Fruit fly (Drosophila melanogaster) whole organism, adult: ENCODE data around the gene Smox.

Experiments
- CG11617 ChIP-seq: fragments of 200-800 bp; sonication (Bioruptor generic); optimal IDR thresholded peaks from 2 replicates; lab custom pipeline; 2017; ENCODE audit warnings: mild to moderate bottlenecking, missing biosample characterization, missing genetic modification reagents, missing genetic modification characterization
- CG12768 ChIP-seq: fragments of 200-800 bp; sonication (Bioruptor generic); optimal IDR thresholded peaks from 2 replicates; lab custom pipeline; 2017; ENCODE audit warnings: missing biosample characterization, missing genetic modification characterization, mild to moderate bottlenecking, moderate library complexity, missing genetic modification reagents
- CG14711 ChIP-seq: fragments of 200-800 bp; sonication (Bioruptor generic); optimal IDR thresholded peaks from 2 replicates; lab custom pipeline; 2018; ENCODE audit warnings: missing biosample characterization, mild to moderate bottlenecking, missing genetic modification characterization, moderate library complexity
- CG1620 ChIP-seq: fragments of 200-800 bp; sonication (Bioruptor generic); optimal IDR thresholded peaks from 2 replicates; lab custom pipeline; 2016; ENCODE audit warnings: missing biosample characterization, missing genetic modification characterization
- CG33017 ChIP-seq: fragments of 200-800 bp; sonication (Bioruptor generic); optimal IDR thresholded peaks from 2 replicates; lab custom pipeline; 2018; ENCODE audit warnings: missing biosample characterization, mild to moderate bottlenecking, missing genetic modification characterization, moderate library complexity
- CG5204 ChIP-seq: fragments of 200-800 bp; sonication (Bioruptor generic); optimal IDR thresholded peaks from 2 replicates; lab custom pipeline; 2016; ENCODE audit warnings: missing biosample characterization, missing genetic modification characterization
- CG7045 ChIP-seq: fragments of 200-800 bp; sonication (Bioruptor generic); optimal IDR thresholded peaks from 2 replicates; lab custom pipeline; 2017; ENCODE audit warnings: missing biosample characterization, mild to moderate bottlenecking, missing genetic modification characterization
- CG7101 ChIP-seq: fragments of 200-800 bp; sonication (Bioruptor generic); optimal IDR thresholded peaks from 2 replicates; lab custom pipeline; 2018; ENCODE audit warnings: missing biosample characterization, mild to moderate bottlenecking, missing genetic modification characterization, moderate library complexity
- Clk ChIP-seq: fragments of 200-800 bp; sonication (Bioruptor generic); optimal IDR thresholded peaks from 2 replicates; lab custom pipeline; 2017; ENCODE audit warnings: missing biosample characterization, missing genetic modification characterization
- Crg-1 ChIP-seq: fragments of 200-800 bp; sonication (Bioruptor generic); optimal IDR thresholded peaks from 2 replicates; lab custom pipeline; 2016; ENCODE audit warnings: missing biosample characterization, missing genetic modification characterization
- Hr96 ChIP-seq: fragments of 200-800 bp; sonication (Bioruptor generic); optimal IDR thresholded peaks from 2 replicates; lab custom pipeline; 2016; ENCODE audit warnings: missing biosample characterization, missing genetic modification characterization
- Mnt ChIP-seq: fragments of 200-800 bp; sonication (Bioruptor generic); optimal IDR thresholded peaks from 2 replicates; lab custom pipeline; 2016; ENCODE audit warnings: missing biosample characterization, mild to moderate bottlenecking, missing genetic modification characterization
- bab1 ChIP-seq: fragments of 200-800 bp; sonication (Bioruptor generic); optimal IDR thresholded peaks from 3 replicates; lab custom pipeline; 2019; ENCODE audit warnings: missing biosample characterization, mild to moderate bottlenecking, missing genetic modification characterization, moderate library complexity
- cic ChIP-seq: fragments of 200-800 bp; sonication (Bioruptor generic); optimal IDR thresholded peaks from 2 replicates; lab custom pipeline; 2017; ENCODE audit warnings: missing biosample characterization, mild to moderate bottlenecking, missing genetic modification characterization, moderate library complexity
- cnc ChIP-seq, 2 experiments: fragments of >200 bp; optimal IDR thresholded peaks; 2 replicates each; lab custom pipeline; 2017
- kay ChIP-seq: fragments of 200-800 bp; sonication (Bioruptor generic); peaks from one replicate; lab custom pipeline; 2016; ENCODE audit warnings: missing biosample characterization, missing genetic modification characterization, borderline replicate concordance
- ovo ChIP-seq: fragments of 200-800 bp; sonication (Bioruptor generic); optimal IDR thresholded peaks from 2 replicates; lab custom pipeline; 2016; ENCODE audit warnings: missing biosample characterization, missing genetic modification characterization
- pad ChIP-seq: fragments of 200-800 bp; sonication (Bioruptor generic); optimal IDR thresholded peaks from 3 replicates; lab custom pipeline; 2017; ENCODE audit warnings: missing biosample characterization, missing genetic modification characterization, mild to moderate bottlenecking, moderate library complexity, missing genetic modification reagents
- tj ChIP-seq: fragments of 200-800 bp; sonication (Bioruptor generic); optimal IDR thresholded peaks from 3 replicates; lab custom pipeline; 2017; ENCODE audit warnings: missing biosample characterization, mild to moderate bottlenecking, missing genetic modification characterization, moderate library complexity
- toe ChIP-seq: fragments of 200-800 bp; sonication (Bioruptor generic); optimal IDR thresholded peaks from 2 replicates; lab custom pipeline; 2016; ENCODE audit warnings: missing biosample characterization, missing genetic modification characterization

Smox gene

dm6 chrX:8100826-8101079, 41.3 kb downstream of the Smox start:
- TF ChIP-seq toe (GFP tag; lab: Kevin White, UChicago) (no peak), CG12768 (GFP tag; lab: Kevin White, UChicago) (no peak), tj (GFP tag; lab: Kevin White, UChicago) (no peak), cic (GFP tag; lab: Kevin White, UChicago) (no peak), bab1 (GFP tag; lab: Kevin White, UChicago) (no peak), CG33017 (tag; lab: Kevin White, UChicago) (no peak), CG14711 (tag; lab: Kevin White, UChicago) (no peak), CG1620 (GFP tag; lab: Kevin White, UChicago) (no peak), CG5204 (GFP tag; lab: Kevin White, UChicago) (no peak), Crg-1 (no peak), cnc (optimal IDR thresholded peaks at IDR 0.05; lab: Kevin White, UChicago) (no peak), Clk (GFP tag; lab: Kevin White, UChicago) (no peak), Mnt (GFP tag; lab: Kevin White, UChicago) (no peak), CG7101 (tag; lab: Kevin White, UChicago) (no peak), CG11617 (GFP tag; lab: Kevin White, UChicago) (no peak), CG7045 (GFP tag; lab: Kevin White, UChicago) (no peak), kay (GFP tag; lab: Kevin White, UChicago) (no peak), Hr96 (GFP tag; lab: Kevin White, UChicago) (no peak), ovo (GFP tag; lab: Kevin White, UChicago) (no peak)

dm6 chrX:8100026-8100825, 41.9 kb downstream of the Smox start:
- TF ChIP-seq CG12768 (GFP tag; lab: Kevin White, UChicago), result peak; percentile 52
- TF ChIP-seq CG33017 (tag; lab: Kevin White, UChicago), result peak; percentile 64
- peak; percentile 66 for TF ChIP-seq CG11617 (GFP tag; lab: Kevin White, UChicago)
- TF ChIP-seq Crg-1, result no peak
- TF ChIP-seq CG14711 (tag; lab: Kevin White, UChicago), result peak; percentile 69
- TF ChIP-seq kay (GFP tag; lab: Kevin White, UChicago), result no peak
- TF ChIP-seq CG1620 (GFP tag; lab: Kevin White, UChicago), result peak; percentile 16
- TF ChIP-seq CG7045 (GFP tag; lab: Kevin White, UChicago), result peak; percentile 65
- TF ChIP-seq toe (GFP tag; lab: Kevin White, UChicago), result no peak
- TF ChIP-seq CG5204 (GFP tag; lab: Kevin White, UChicago), result peak; percentile 6
- peak; percentile 60 for TF ChIP-seq Clk (GFP tag; lab: Kevin White, UChicago)
- peak; percentile 10 for TF ChIP-seq ovo (GFP tag; lab: Kevin White, UChicago)
- TF ChIP-seq cic (GFP tag; lab: Kevin White, UChicago), result no peak
- no peak for TF ChIP-seq Hr96 (GFP tag; lab: Kevin White, UChicago)
- TF ChIP-seq tj (GFP tag; lab: Kevin White, UChicago), result peak; percentile 41
- peak; percentile 68 for TF ChIP-seq Mnt (GFP tag; lab: Kevin White, UChicago)
- peak; percentile 76 for TF ChIP-seq CG7101 (tag; lab: Kevin White, UChicago)
- TF ChIP-seq pad (GFP tag; lab: Kevin White, UChicago), result peak; percentile 34
- TF ChIP-seq bab1 (GFP tag; lab: Kevin White, UChicago), result peak; percentile 12
- no peak for TF ChIP-seq cnc (optimal IDR thresholded peaks at IDR 0.05; lab: Kevin White, UChicago)

dm6 chrX:8093722-8094177, 48.3 kb downstream of the Smox start, which contains the start of gene UbcE2H:
Gene UbcE2H, minus strand, starts transcription at chrX:8094064.
- TF ChIP-seq CG1620 (GFP tag; lab: Kevin White, UChicago) (no peak), bab1 (GFP tag; lab: Kevin White, UChicago) (peak; percentile 60), CG14711 (tag; lab: Kevin White, UChicago) (peak; percentile 10)

dm6 chrX:8092893-8093721, 49.0 kb downstream of the Smox start:
- TF ChIP-seq Mnt (GFP tag; lab: Kevin White, UChicago) (peak; percentile 65), pad (GFP tag; lab: Kevin White, UChicago) (peak; percentile 98), cic (GFP tag; lab: Kevin White, UChicago) (no peak), CG1620 (GFP tag; lab: Kevin White, UChicago) (no peak), CG5204 (GFP tag; lab: Kevin White, UChicago) (no peak), Hr96 (GFP tag; lab: Kevin White, UChicago) (no peak), CG7045 (GFP tag; lab: Kevin White, UChicago) (no peak), Crg-1 (no peak), cnc (optimal IDR thresholded peaks at IDR 0.05; lab: Kevin White, UChicago) (no peak), tj (GFP tag; lab: Kevin White, UChicago) (peak; percentile 80), CG11617 (GFP tag; lab: Kevin White, UChicago) (no peak), CG7101 (tag; lab: Kevin White, UChicago) (no peak), Clk (GFP tag; lab: Kevin White, UChicago) (no peak), toe (GFP tag; lab: Kevin White, UChicago) (no peak), bab1 (GFP tag; lab: Kevin White, UChicago) (no peak), CG33017 (tag; lab: Kevin White, UChicago) (no peak), CG14711 (tag; lab: Kevin White, UChicago) (no peak), ovo (GFP tag; lab: Kevin White, UChicago) (peak; percentile 98), kay (GFP tag; lab: Kevin White, UChicago) (no peak), CG12768 (GFP tag; lab: Kevin White, UChicago) (no peak)
